Fruit fly (Drosophila melanogaster) whole organism, embryonic: ENCODE measurements around the gene mbc.

Source experiments
- Atf-2 ChIP-seq: fragments of 200-800 bp; sonication (Bioruptor generic); optimal IDR thresholded peaks from 2 replicates; lab custom pipeline; 2016; ENCODE audit warnings: missing biosample characterization, missing genetic modification characterization
- Atf3 ChIP-seq: fragments of 200-800 bp; sonication (Bioruptor generic); optimal IDR thresholded peaks from 3 replicates; lab custom pipeline; 2016; ENCODE audit warnings: missing biosample characterization, missing genetic modification characterization
- C15 ChIP-seq: fragments of 200-800 bp; sonication (Bioruptor generic); IDR thresholded peaks from 3 replicates; pipeline ENCODE4 v1.3.6; 2022; ENCODE audit warnings: missing biosample characterization, missing genetic modification characterization
- CG10959 ChIP-seq: fragments of 200-800 bp; sonication (Bioruptor generic); IDR thresholded peaks from 2 replicates; pipeline ENCODE4 v1.3.6; 2022; ENCODE audit warnings: missing biosample characterization, missing genetic modification characterization
- CG11093 ChIP-seq: fragments of 200-800 bp; sonication (Bioruptor generic); IDR thresholded peaks from 3 replicates; pipeline ENCODE4 v1.3.6; 2022; ENCODE audit warnings: missing biosample characterization, missing genetic modification characterization
- CG13287 ChIP-seq: fragments of 200-800 bp; sonication (Bioruptor generic); IDR thresholded peaks from 2 replicates; pipeline ENCODE4 v1.3.6; 2022; ENCODE audit warnings: missing biosample characterization, missing genetic modification characterization; ENCODE audit not compliant: partially characterized antibody
- CG14860 ChIP-seq: fragments of 200-800 bp; sonication (Bioruptor generic); IDR thresholded peaks from 3 replicates; pipeline ENCODE4 v1.3.6; 2022; ENCODE audit warnings: missing biosample characterization, missing genetic modification characterization; ENCODE audit not compliant: partially characterized antibody
- CG15011 ChIP-seq: fragments of 200-800 bp; sonication (Bioruptor generic); optimal IDR thresholded peaks from 3 replicates; lab custom pipeline; 2018; ENCODE audit warnings: missing biosample characterization, mild to moderate bottlenecking, missing genetic modification characterization
- CG15514 ChIP-seq: fragments of 200-800 bp; sonication (Bioruptor generic); optimal IDR thresholded peaks from 3 replicates; lab custom pipeline; 2017; ENCODE audit warnings: missing biosample characterization, missing genetic modification characterization, mild to moderate bottlenecking, moderate library complexity, missing genetic modification reagents
- CG17359 ChIP-seq: fragments of 200-800 bp; sonication (Bioruptor generic); optimal IDR thresholded peaks from 3 replicates; lab custom pipeline; 2018; ENCODE audit warnings: missing biosample characterization, mild to moderate bottlenecking, missing genetic modification characterization, moderate library complexity
- CG32532 ChIP-seq: fragments of 200-800 bp; sonication (Bioruptor generic); IDR thresholded peaks from 2 replicates; pipeline ENCODE4 v1.3.6; 2022; ENCODE audit warnings: missing biosample characterization, missing genetic modification characterization
- CG34376 ChIP-seq: fragments of 200-800 bp; sonication (Bioruptor generic); optimal IDR thresholded peaks from 2 replicates; lab custom pipeline; 2018; ENCODE audit warnings: missing biosample characterization, mild to moderate bottlenecking, missing genetic modification characterization
- CG3838 ChIP-seq: fragments of 200-800 bp; sonication (Bioruptor generic); optimal IDR thresholded peaks from 3 replicates; lab custom pipeline; 2016; ENCODE audit warnings: missing biosample characterization, missing genetic modification characterization
- CG5953 ChIP-seq: fragments of 200-800 bp; sonication (Bioruptor generic); IDR thresholded peaks from 2 replicates; pipeline ENCODE4 v1.3.6; 2022; ENCODE audit warnings: missing biosample characterization, missing genetic modification characterization
- CG6813 ChIP-seq: fragments of 200-800 bp; sonication (Bioruptor generic); optimal IDR thresholded peaks from 2 replicates; lab custom pipeline; 2017; ENCODE audit warnings: missing biosample characterization, missing genetic modification characterization, mild to moderate bottlenecking, moderate library complexity, missing genetic modification reagents
- CG7357 ChIP-seq: fragments of 200-800 bp; sonication (Bioruptor generic); IDR thresholded peaks from 3 replicates; pipeline ENCODE4 v1.3.6; 2022; ENCODE audit warnings: missing biosample characterization, missing genetic modification characterization
- CG7556 ChIP-seq: fragments of 200-800 bp; sonication (Bioruptor generic); optimal IDR thresholded peaks from 2 replicates; lab custom pipeline; 2017; ENCODE audit warnings: missing biosample characterization, mild to moderate bottlenecking, missing genetic modification characterization
- CG8388 ChIP-seq: fragments of 200-800 bp; sonication (Bioruptor generic); optimal IDR thresholded peaks from 2 replicates; lab custom pipeline; 2019; ENCODE audit warnings: missing biosample characterization, mild to moderate bottlenecking, missing genetic modification characterization, moderate library complexity
- CG9817 ChIP-seq: fragments of 200-800 bp; sonication (Bioruptor generic); optimal IDR thresholded peaks from 2 replicates; lab custom pipeline; 2018; ENCODE audit warnings: missing biosample characterization, mild to moderate bottlenecking, missing genetic modification characterization, moderate library complexity
- CTCF ChIP-seq: fragments of 200-800 bp; sonication (Bioruptor generic); optimal IDR thresholded peaks from 2 replicates; lab custom pipeline; 2017; ENCODE audit warnings: missing biosample characterization, mild to moderate bottlenecking, missing genetic modification characterization, moderate library complexity
- CoRest ChIP-seq: fragments of 200-800 bp; sonication (Bioruptor generic); optimal IDR thresholded peaks from 3 replicates; lab custom pipeline; 2018; ENCODE audit warnings: missing biosample characterization, mild to moderate bottlenecking, missing genetic modification characterization, moderate library complexity
- Dip2 ChIP-seq: fragments of 200-800 bp; sonication (Bioruptor generic); IDR thresholded peaks from 2 replicates; pipeline ENCODE4 v1.3.6; 2022; ENCODE audit warnings: missing biosample characterization, missing genetic modification characterization
- Doc3 ChIP-seq: fragments of 200-800 bp; sonication (Bioruptor generic); IDR thresholded peaks from 3 replicates; pipeline ENCODE4 v1.3.6; 2022; ENCODE audit warnings: missing biosample characterization, missing genetic modification characterization; ENCODE audit not compliant: partially characterized antibody
- Eip74EF ChIP-seq, 2 experiments: fragments of 200-800 bp in 1 of 2; fragments of >200 bp in 1 of 2; sonication (Bioruptor generic) in 1 of 2; optimal IDR thresholded peaks; 2 replicates each; lab custom pipeline; 2017 to 2019; ENCODE audit warnings: missing biosample characterization in 2 of 2, missing genetic modification characterization in 2 of 2, mild to moderate bottlenecking in 1 of 2, moderate library complexity in 1 of 2
- HLH4C ChIP-seq: fragments of 200-800 bp; sonication (Bioruptor generic); IDR thresholded peaks from 3 replicates; pipeline ENCODE4 v1.3.6; 2022; ENCODE audit warnings: missing biosample characterization, missing genetic modification characterization; ENCODE audit not compliant: partially characterized antibody
- Mrtf ChIP-seq: fragments of 200-800 bp; sonication (Bioruptor generic); IDR thresholded peaks from 3 replicates; pipeline ENCODE4 v1.3.6; 2022; ENCODE audit warnings: missing biosample characterization, missing genetic modification characterization
- PHDP ChIP-seq: fragments of 200-800 bp; sonication (Bioruptor generic); optimal IDR thresholded peaks from 3 replicates; lab custom pipeline; 2018; ENCODE audit warnings: missing biosample characterization, mild to moderate bottlenecking, missing genetic modification characterization, moderate library complexity
- Poxn ChIP-seq: fragments of 200-800 bp; sonication (Bioruptor generic); IDR thresholded peaks from 2 replicates; pipeline ENCODE4 v1.3.6; 2022; ENCODE audit warnings: missing biosample characterization, missing genetic modification characterization
- Side ChIP-seq: fragments of 200-800 bp; sonication (Bioruptor generic); optimal IDR thresholded peaks from 2 replicates; lab custom pipeline; 2016; ENCODE audit warnings: missing biosample characterization, missing genetic modification characterization
- Ssrp ChIP-seq: fragments of 200-800 bp; sonication (Bioruptor generic); optimal IDR thresholded peaks from 2 replicates; lab custom pipeline; 2018; ENCODE audit warnings: missing biosample characterization, mild to moderate bottlenecking, missing genetic modification characterization, moderate library complexity
- aop ChIP-seq: fragments of 200-800 bp; sonication (Bioruptor generic); IDR thresholded peaks from 2 replicates; pipeline ENCODE4 v1.3.6; 2022; ENCODE audit warnings: missing biosample characterization, missing genetic modification characterization
- bcd ChIP-seq: fragments of 200-800 bp; sonication (Bioruptor generic); optimal IDR thresholded peaks from 2 replicates; lab custom pipeline; 2017; ENCODE audit warnings: missing biosample characterization, mild to moderate bottlenecking, missing genetic modification characterization
- bsh ChIP-seq, 2 experiments: fragments of 200-800 bp; sonication (Bioruptor generic); optimal IDR thresholded peaks; 2 replicates each; lab custom pipeline; 2017 to 2018; ENCODE audit warnings: mild to moderate bottlenecking in 2 of 2, missing biosample characterization in 2 of 2, missing genetic modification characterization in 2 of 2, moderate library complexity in 1 of 2
- dm ChIP-seq: fragments of 200-800 bp; sonication (Bioruptor generic); optimal IDR thresholded peaks from 3 replicates; lab custom pipeline; 2016; ENCODE audit warnings: missing biosample characterization, missing genetic modification characterization
- dmrt99B ChIP-seq: fragments of 200-800 bp; sonication (Bioruptor generic); optimal IDR thresholded peaks from 2 replicates; lab custom pipeline; 2018; ENCODE audit warnings: missing biosample characterization, mild to moderate bottlenecking, missing genetic modification characterization, moderate library complexity
- emc ChIP-seq: fragments of 200-800 bp; sonication (Bioruptor generic); optimal IDR thresholded peaks from 2 replicates; lab custom pipeline; 2016; ENCODE audit warnings: missing biosample characterization, missing genetic modification characterization
- esg ChIP-seq: fragments of 200-800 bp; sonication (Bioruptor generic); conservative IDR thresholded peaks from 2 replicates; pipeline ENCODE4 v1.3.6; 2022; ENCODE audit warnings: missing biosample characterization, missing genetic modification characterization
- eve ChIP-seq, 2 experiments: fragments of >200 bp; optimal IDR thresholded peaks; 2 replicates each; lab custom pipeline; 2017; ENCODE audit warnings: missing biosample characterization in 2 of 2, missing genetic modification characterization in 2 of 2
- exex ChIP-seq: fragments of 200-800 bp; sonication (Bioruptor generic); optimal IDR thresholded peaks from 4 replicates; lab custom pipeline; 2018; ENCODE audit warnings: missing biosample characterization, mild to moderate bottlenecking, missing genetic modification characterization, moderate library complexity
- fd96Cb ChIP-seq: fragments of 200-800 bp; sonication (Bioruptor generic); optimal IDR thresholded peaks from 2 replicates; lab custom pipeline; 2018; ENCODE audit warnings: missing biosample characterization, mild to moderate bottlenecking, missing genetic modification characterization, moderate library complexity
- gcm2 ChIP-seq: fragments of 200-800 bp; sonication (Bioruptor generic); optimal IDR thresholded peaks from 2 replicates; lab custom pipeline; 2016; ENCODE audit warnings: missing biosample characterization, missing genetic modification characterization
- gsb-n ChIP-seq: fragments of 200-800 bp; sonication (Bioruptor generic); optimal IDR thresholded peaks from 3 replicates; lab custom pipeline; 2018; ENCODE audit warnings: missing biosample characterization, mild to moderate bottlenecking, missing genetic modification characterization
- gt ChIP-seq: fragments of 200-800 bp; sonication (Bioruptor generic); IDR thresholded peaks from 2 replicates; pipeline ENCODE4 v1.3.6; 2022; ENCODE audit warnings: missing biosample characterization, missing genetic modification characterization
- ken ChIP-seq: fragments of 200-800 bp; sonication (Bioruptor generic); IDR thresholded peaks from 3 replicates; pipeline ENCODE4 v1.3.6; 2022; ENCODE audit warnings: missing biosample characterization, missing genetic modification characterization
- lbe ChIP-seq: fragments of 200-800 bp; sonication (Bioruptor generic); optimal IDR thresholded peaks from 2 replicates; lab custom pipeline; 2016; ENCODE audit warnings: missing biosample characterization, mild to moderate bottlenecking, missing genetic modification characterization
- pho ChIP-seq: fragments of 200-800 bp; sonication (Bioruptor generic); optimal IDR thresholded peaks from 2 replicates; lab custom pipeline; 2016; ENCODE audit warnings: missing biosample characterization, missing genetic modification characterization
- sisA ChIP-seq: fragments of 200-800 bp; sonication (Bioruptor generic); IDR thresholded peaks from 2 replicates; pipeline ENCODE4 v1.3.6; 2022; ENCODE audit warnings: missing biosample characterization, missing genetic modification characterization
- tgo ChIP-seq: fragments of 200-800 bp; sonication (Bioruptor generic); IDR thresholded peaks from 3 replicates; pipeline ENCODE4 v1.3.6; 2022; ENCODE audit warnings: missing biosample characterization, missing genetic modification characterization
- trem ChIP-seq: fragments of 200-800 bp; optimal IDR thresholded peaks from 3 replicates; lab custom pipeline; 2019; ENCODE audit warnings: missing biosample characterization, mild to moderate bottlenecking, missing genetic modification characterization, moderate library complexity
- ttk ChIP-seq: fragments of 200-800 bp; sonication (Bioruptor generic); IDR thresholded peaks from 2 replicates; pipeline ENCODE4 v2.1.2; 2022; ENCODE audit warnings: missing biosample characterization, missing genetic modification characterization
- yki ChIP-seq: fragments of >200 bp; optimal IDR thresholded peaks from 3 replicates; lab custom pipeline; 2018

mbc gene

DNA sequence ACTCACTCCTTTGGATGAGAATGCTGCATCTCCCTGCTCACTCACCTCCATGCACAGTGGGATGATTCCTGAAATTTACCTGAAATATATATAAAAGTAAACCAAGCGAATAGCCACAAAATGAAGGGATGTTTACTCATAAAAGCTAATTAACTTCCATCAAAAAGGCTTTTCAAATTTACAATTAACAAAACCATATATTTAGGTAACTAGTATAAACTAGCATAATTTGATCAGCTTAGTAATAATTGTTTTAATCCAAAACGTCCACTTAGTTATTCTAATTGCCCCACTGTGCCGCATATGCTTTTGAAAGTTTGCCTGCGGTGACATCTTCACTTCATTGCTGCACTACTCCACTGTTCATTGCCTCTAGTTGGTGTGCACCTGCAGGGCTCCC, 2.4 kb downstream of the mbc start (continued):
- TF ChIP-seq CG17359 (tag; lab: Kevin White, UChicago) (peak; percentile 72), gt (GFP tag; lab: Robert Waterston, UW) (no peak), Poxn (GFP tag; lab: Robert Waterston, UW) (no peak), emc (GFP tag; lab: Kevin White, UChicago) (no peak), Side (GFP tag; lab: Kevin White, UChicago) (peak; percentile 39), CG7357 (GFP tag; lab: Robert Waterston, UW) (0 out of 3 replicates have a peak, but pooled peaks have one; percentile 40), Doc3 (GFP tag; lab: Robert Waterston, UW) (no peak), CG14860 (GFP tag; lab: Robert Waterston, UW) (no peak), Atf3 (GFP tag; lab: Kevin White, UChicago) (peak; percentile 43), CG15514 (GFP tag; lab: Kevin White, UChicago) (no peak), Mrtf (no peak), PHDP (tag; lab: Kevin White, UChicago) (peak; percentile 83), exex (no peak), Ssrp (tag; lab: Kevin White, UChicago) (peak; percentile 89), CG9817 (peak; percentile 55), gcm2 (GFP tag; lab: Kevin White, UChicago) (peak; percentile 55), Atf-2 (peak; percentile 57), CG15011 (peak; percentile 51), Dip2 (GFP tag; lab: Robert Waterston, UW) (no peak), trem (peak; percentile 82), CG5953 (GFP tag; lab: Robert Waterston, UW) (0 out of 2 replicates have a peak, but pooled peaks have one; percentile 21), sisA (GFP tag; lab: Robert Waterston, UW) (peak; percentile 79), CG7556 (GFP tag; lab: Kevin White, UChicago) (peak; percentile 76), C15 (no peak), eve (GFP tag; optimal IDR thresholded peaks at IDR 0.05; lab: Kevin White, UChicago) (no peak), fd96Cb (tag; lab: Kevin White, UChicago) (peak; percentile 89), CG34376 (GFP tag; lab: Kevin White, UChicago) (no peak), bcd (GFP tag; lab: Kevin White, UChicago) (peak; percentile 67), CTCF (GFP tag; lab: Kevin White, UChicago) (peak; percentile 24), lbe (GFP tag; lab: Kevin White, UChicago) (no peak), CG13287 (GFP tag; lab: Robert Waterston, UW) (no peak), CG6813 (GFP tag; lab: Kevin White, UChicago) (peak; percentile 59), dm (GFP tag; lab: Kevin White, UChicago) (peak; percentile 39), dmrt99B (tag; lab: Kevin White, UChicago) (peak; percentile 79), CoRest (tag; lab: Kevin White, UChicago) (peak; percentile 82), CG11093 (GFP tag; lab: Robert Waterston, UW) (peak; percentile 65; the same call in 2 of the 3 replicates), ttk (GFP tag; lab: Robert Waterston, UW) (peak; percentile 60), yki (lab: Kevin White, UChicago) (no peak), gsb-n (tag; lab: Kevin White, UChicago) (peak; percentile 88), bsh (GFP tag; optimal IDR thresholded peaks at IDR 0.05; lab: Kevin White, UChicago) (peak; percentile 87 to 92), esg (GFP tag; lab: Robert Waterston, UW) (peak; percentile 53), CG8388 (peak; percentile 85), Eip74EF (GFP tag; optimal IDR thresholded peaks at IDR 0.05; lab: Kevin White, UChicago) (peak in 1 of 2 experiments; percentile 54), pho (GFP tag; lab: Kevin White, UChicago) (no peak), CG3838 (GFP tag; lab: Kevin White, UChicago) (peak; percentile 35), CG32532 (peak; percentile 45; the same call in 1 of the 2 replicates), ken (GFP tag; lab: Robert Waterston, UW) (peak; percentile 48; the same call in 1 of the 3 replicates), HLH4C (GFP tag; lab: Robert Waterston, UW) (no peak), tgo (GFP tag; lab: Robert Waterston, UW) (peak; percentile 34; the same call in 2 of the 3 replicates), aop (GFP tag; lab: Robert Waterston, UW) (no peak), CG10959 (GFP tag; lab: Robert Waterston, UW) (peak; percentile 53; the same call in 1 of the 2 replicates)
